Fruit fly (Drosophila melanogaster): ENCODE measurements around the gene Dph4.

Dph4 gene

DNA sequence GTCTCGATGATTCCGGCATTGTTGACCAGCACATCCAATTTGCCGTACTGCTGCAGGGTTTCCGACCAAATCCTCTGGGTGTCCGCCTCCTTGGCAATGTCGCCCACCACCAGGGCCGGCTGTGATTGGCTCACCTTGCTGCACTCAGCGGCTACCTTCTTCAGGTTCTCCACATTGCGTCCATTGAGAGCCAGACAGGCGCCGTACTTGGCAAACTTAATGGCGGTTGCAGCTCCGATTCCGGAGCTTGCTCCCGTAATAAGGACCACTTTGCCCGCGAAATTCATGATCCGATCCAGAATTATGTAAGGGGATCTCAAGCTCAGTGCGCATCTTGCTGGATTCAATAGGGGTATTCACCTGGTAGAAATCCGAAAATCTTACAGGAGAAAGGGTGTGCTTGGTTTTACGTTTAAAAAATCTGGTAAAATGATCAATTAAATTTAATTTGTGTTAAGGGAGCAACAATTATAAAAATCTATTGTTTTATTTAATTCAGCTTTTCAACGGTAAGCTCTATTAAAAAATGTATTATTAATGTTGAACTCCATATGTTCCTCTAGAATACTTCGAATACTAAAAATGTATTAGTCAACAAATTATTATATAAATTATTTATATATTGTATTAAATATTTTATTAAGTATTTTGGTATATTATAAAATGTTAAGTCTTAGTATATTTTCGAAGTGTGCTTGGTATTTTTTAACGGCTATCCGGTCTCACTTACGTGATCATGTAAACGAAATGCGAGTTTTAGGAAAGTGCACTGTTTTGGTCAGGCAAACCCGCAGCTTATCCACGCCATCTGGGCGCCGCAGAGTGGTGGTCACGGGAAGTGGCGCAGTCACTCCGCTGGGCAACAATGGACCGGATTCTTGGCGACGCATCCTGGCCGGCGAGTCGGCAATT, 12.8 kb upstream of the Dph4 start, which contains the start of the genes CG31548 and CG12170 (continued):
- TF ChIP-seq TFAM (GFP tag; optimal IDR thresholded peaks at IDR 0.05) (no peak), B-H2 (GFP tag; optimal IDR thresholded peaks at IDR 0.05) (no peak), CG14050 (GFP tag; IDR thresholded peaks at IDR 0.05) (no peak), rib (GFP tag; IDR thresholded peaks at IDR 0.05) (no peak), ap (GFP tag; IDR thresholded peaks at IDR 0.05) (peak; percentile 29; the same call in 1 of the 2 replicates), CG4730 (GFP tag; IDR thresholded peaks at IDR 0.05) (no peak), CG14710 (tag; optimal IDR thresholded peaks at IDR 0.05) (peak; percentile 70), croc (GFP tag; conservative IDR thresholded peaks at IDR 0.05) (no peak), dmrt99B (tag; optimal IDR thresholded peaks at IDR 0.05) (no peak), H2.0 (GFP tag; IDR thresholded peaks at IDR 0.05) (0 out of 2 replicates have a peak, but pooled peaks have one; percentile 14), ATbp (GFP tag; optimal IDR thresholded peaks at IDR 0.05) (no peak), CG34422 (GFP tag; IDR thresholded peaks at IDR 0.05) (0 out of 3 replicates have a peak, but pooled peaks have one; percentile 16), ewg (GFP tag; optimal IDR thresholded peaks at IDR 0.05) (peak; percentile 32), BEAF-32 (GFP tag; optimal IDR thresholded peaks at IDR 0.05) (no peak), toy (GFP tag; IDR thresholded peaks at IDR 0.05) (no peak), Fer1 (GFP tag; optimal IDR thresholded peaks at IDR 0.05) (peak; percentile 41), ems (GFP tag; optimal IDR thresholded peaks at IDR 0.05) (no peak), sr (GFP tag; IDR thresholded peaks at IDR 0.05) (no peak), CG12744 (GFP tag; optimal IDR thresholded peaks at IDR 0.05) (no peak), sna (GFP tag; IDR thresholded peaks at IDR 0.05; ENCODE audit: partially characterized antibody) (0 out of 2 replicates have a peak, but pooled peaks have one; percentile 23), bowl (GFP tag; IDR thresholded peaks at IDR 0.05) (no peak), Opbp (GFP tag; IDR thresholded peaks at IDR 0.05; ENCODE audit: partially characterized antibody) (no peak), CG3065 (GFP tag; optimal IDR thresholded peaks at IDR 0.05) (no peak), CG10543 (GFP tag; optimal IDR thresholded peaks at IDR 0.05) (no peak), gcm (GFP tag; optimal IDR thresholded peaks at IDR 0.05) (peak; percentile 50), HLH3B (GFP tag; IDR thresholded peaks at IDR 0.05) (peak; percentile 36; the same call in 1 of the 2 replicates), Spps (tag; optimal IDR thresholded peaks at IDR 0.05) (peak; percentile 27), peb (GFP tag; IDR thresholded peaks at IDR 0.05) (no peak), ranshi (GFP tag; IDR thresholded peaks at IDR 0.05) (peak; percentile 33; the same call in 1 of the 2 replicates), CoRest (tag; optimal IDR thresholded peaks at IDR 0.05) (peak; percentile 47), CG3847 (GFP tag; IDR thresholded peaks at IDR 0.05) (no peak), CG2712 (tag; optimal IDR thresholded peaks at IDR 0.05) (peak; percentile 77), cg (GFP tag; optimal IDR thresholded peaks at IDR 0.05) (no peak), yki (optimal IDR thresholded peaks at IDR 0.05) (no peak), CG4617 (GFP tag; optimal IDR thresholded peaks at IDR 0.05; ENCODE audit: borderline replicate concordance) (no peak), CG7556 (GFP tag; optimal IDR thresholded peaks at IDR 0.05) (no peak), hb (GFP tag; IDR thresholded peaks at IDR 0.05; ENCODE audit: partially characterized antibody) (no peak), pita (GFP tag; optimal IDR thresholded peaks at IDR 0.05) (no peak), fd3F (GFP tag; optimal IDR thresholded peaks at IDR 0.05) (peak; percentile 11), CG1603 (tag; optimal IDR thresholded peaks at IDR 0.05) (no peak), CG15073 (GFP tag; optimal IDR thresholded peaks at IDR 0.05) (no peak), E2f1 (GFP tag; IDR thresholded peaks at IDR 0.05) (peak; percentile 39; the same call in 1 of the 2 replicates), YL-1 (GFP tag; optimal IDR thresholded peaks at IDR 0.05) (peak; percentile 15), twi (tag; optimal IDR thresholded peaks at IDR 0.05) (no peak), dimm (GFP tag; IDR thresholded peaks at IDR 0.05) (no peak), CG9876 (GFP tag; optimal IDR thresholded peaks at IDR 0.05) (no peak), CG5180 (GFP tag; optimal IDR thresholded peaks at IDR 0.05) (no peak), ato (GFP tag; IDR thresholded peaks at IDR 0.05; ENCODE audit: partially characterized antibody) (no peak), CG12942 (GFP tag; optimal IDR thresholded peaks at IDR 0.05) (peak; percentile 54)
